Fruit fly (Drosophila melanogaster): ENCODE data around the gene Pdp1.
A peak's percentile ranks its signal among the peaks of the same experiment; 100 is the strongest.

Pdp1 gene

DNA sequence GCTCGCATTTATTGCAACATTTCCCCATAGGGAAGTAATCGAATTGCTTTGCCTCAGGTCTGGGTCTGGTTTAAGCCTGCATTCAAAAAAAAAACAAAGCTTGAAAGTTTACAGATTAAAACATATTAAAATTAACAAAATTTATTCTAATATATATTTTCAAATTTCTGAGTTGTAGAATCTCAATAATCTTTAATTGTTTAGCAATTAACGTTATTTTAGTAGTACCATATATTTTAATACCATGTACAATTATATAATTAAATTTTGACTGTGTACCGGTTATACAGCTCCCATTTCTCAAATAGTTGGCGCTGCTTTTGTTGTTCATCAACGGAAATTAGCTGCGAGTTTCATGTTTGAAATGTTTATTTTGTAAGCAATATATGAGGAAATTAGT is 56.2 kb downstream of the Pdp1 start (continued):
- TF ChIP-seq ATbp (GFP tag; optimal IDR thresholded peaks at IDR 0.05) (no peak), HLH54F (GFP tag; optimal IDR thresholded peaks at IDR 0.05) (no peak), run (tag; optimal IDR thresholded peaks at IDR 0.05) (peak; percentile 39), gsb-n (tag; optimal IDR thresholded peaks at IDR 0.05) (no peak), CG10209 (GFP tag; optimal IDR thresholded peaks at IDR 0.05) (peak; percentile 30), CG11504 (tag; optimal IDR thresholded peaks at IDR 0.05) (peak; percentile 77), kay (GFP tag; optimal IDR thresholded peaks at IDR 0.05) (no peak), CG14667 (GFP tag; IDR thresholded peaks at IDR 0.05) (no peak), D19A (tag; optimal IDR thresholded peaks at IDR 0.05) (peak; percentile 1), sima (GFP tag; optimal IDR thresholded peaks at IDR 0.05) (no peak), CG14050 (GFP tag; IDR thresholded peaks at IDR 0.05) (peak; percentile 32; the same call in 1 of the 3 replicates), PHDP (tag; optimal IDR thresholded peaks at IDR 0.05) (peak; percentile 58), Fer3 (tag; optimal IDR thresholded peaks at IDR 0.05) (no peak), zen (tag; optimal IDR thresholded peaks at IDR 0.05) (no peak), eve (GFP tag; optimal IDR thresholded peaks at IDR 0.05) (peak in 1 of 2 experiments; percentile 37), Eip74EF (GFP tag; optimal IDR thresholded peaks at IDR 0.05) (peak in 1 of 2 experiments; percentile 81), crc (GFP tag; optimal IDR thresholded peaks at IDR 0.05) (no peak), CG2678 (tag; optimal IDR thresholded peaks at IDR 0.05) (peak; percentile 58), Oli (tag; optimal IDR thresholded peaks at IDR 0.05) (peak; percentile 50), pzg (GFP tag; optimal IDR thresholded peaks at IDR 0.05) (no peak), unpg (GFP tag; optimal IDR thresholded peaks at IDR 0.05) (peak; percentile 50), Hr78 (GFP tag; optimal IDR thresholded peaks at IDR 0.05) (no peak), CG14710 (tag; optimal IDR thresholded peaks at IDR 0.05) (no peak), CG30403 (GFP tag; optimal IDR thresholded peaks at IDR 0.05) (peak; percentile 5), chm (GFP tag; IDR thresholded peaks at IDR 0.05) (no peak), exex (tag; optimal IDR thresholded peaks at IDR 0.05) (no peak), tgo (GFP tag; IDR thresholded peaks at IDR 0.05) (0 out of 3 replicates have a peak, but pooled peaks have one; percentile 13), br (optimal IDR thresholded peaks at IDR 0.05) (no peak), CG3726 (GFP tag; IDR thresholded peaks at IDR 0.05) (no peak), hkb (optimal IDR thresholded peaks at IDR 0.05) (no peak), hkb (GFP tag; IDR thresholded peaks at IDR 0.05) (peak; percentile 49; the same call in 1 of the 2 replicates), CG9797 (GFP tag; optimal IDR thresholded peaks at IDR 0.05) (no peak), Mrtf (GFP tag; IDR thresholded peaks at IDR 0.05) (no peak), CG15269 (tag; optimal IDR thresholded peaks at IDR 0.05) (peak; percentile 71), CG17359 (tag; optimal IDR thresholded peaks at IDR 0.05) (peak; percentile 64), phol (tag; optimal IDR thresholded peaks at IDR 0.05) (peak; percentile 44), schlank (tag; optimal IDR thresholded peaks at IDR 0.05) (no peak), CG7839 (tag; optimal IDR thresholded peaks at IDR 0.05) (peak; percentile 60), Sox100B (GFP tag; optimal IDR thresholded peaks at IDR 0.05) (peak; percentile 65), CG12659 (GFP tag; optimal IDR thresholded peaks at IDR 0.05) (peak; percentile 19), sob (GFP tag; IDR thresholded peaks at IDR 0.05) (no peak), dimm (GFP tag; IDR thresholded peaks at IDR 0.05) (no peak), pum (GFP tag; optimal IDR thresholded peaks at IDR 0.05) (no peak), CG4424 (GFP tag; optimal IDR thresholded peaks at IDR 0.05) (peak; percentile 13), crp (GFP tag; optimal IDR thresholded peaks at IDR 0.05) (no peak), CG12391 (tag; optimal IDR thresholded peaks at IDR 0.05) (no peak), Nf-YC (tag; optimal IDR thresholded peaks at IDR 0.05) (no peak), CG13296 (GFP tag; optimal IDR thresholded peaks at IDR 0.05) (peak; percentile 13), CG17385 (GFP tag; optimal IDR thresholded peaks at IDR 0.05) (peak; percentile 4), CG18262 (tag; optimal IDR thresholded peaks at IDR 0.05) (peak; percentile 43), crol (GFP tag; IDR thresholded peaks at IDR 0.05) (no peak)
